Worm (Caenorhabditis elegans) whole organism, dauer: Measurements from ENCODE around the gene R07E3.4.

ENCODE experiments used
- unc-62 ChIP-seq: sonication (generic microtip); optimal IDR thresholded peaks from 2 replicates; lab custom pipeline; 2017; ENCODE audit warnings: missing biosample characterization, missing genetic modification reagents, missing genetic modification characterization

R07E3.4 gene

ce11 chrX:10333301-10333854 lies at the start of gene R07E3.4:
R07E3.4 (minus strand) TSS chrX:10333351.
- TF ChIP-seq unc-62 (GFP tag; lab: Kevin White, UChicago): no peak

DNA sequence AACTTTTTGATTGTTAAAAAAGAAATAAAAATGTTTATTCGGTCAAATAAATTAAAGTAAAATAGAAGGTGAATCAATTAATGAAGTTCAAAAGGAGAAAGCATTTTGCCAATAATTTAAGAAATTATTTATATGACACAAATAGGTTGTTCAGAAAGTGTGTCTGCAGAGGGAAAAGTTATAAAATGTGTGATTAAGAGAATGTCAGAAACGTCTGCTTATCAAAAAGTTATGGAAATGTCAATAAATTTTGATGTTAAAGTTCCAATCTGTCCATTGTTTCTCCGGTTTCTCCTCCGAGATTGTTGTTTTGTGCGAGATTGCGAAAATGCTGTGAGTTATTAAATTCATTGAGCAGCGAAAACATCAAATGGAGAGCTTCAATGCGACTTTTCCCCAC lies 46.5 kb upstream of the R07E3.4 start, which contains the start of gene rme-4:
TSS of gene rme-4 (minus strand) at position 168 of the 400 bp plus-strand sequence.
- no peak for TF ChIP-seq unc-62 (GFP tag; lab: Kevin White, UChicago)

- no peak for TF ChIP-seq unc-62 (GFP tag; lab: Kevin White, UChicago)
Observed at ce11 chrX:10377663-10378062, 44.5 kb upstream of the R07E3.4 start.

- no peak for TF ChIP-seq unc-62 (GFP tag; lab: Kevin White, UChicago)
Observed at ce11 chrX:10376989-10377388, 43.8 kb upstream of the R07E3.4 start.

- no peak for TF ChIP-seq unc-62 (GFP tag; lab: Kevin White, UChicago)
Observed at ce11 chrX:10373581-10373980, 40.4 kb upstream of the R07E3.4 start.

- TF ChIP-seq unc-62 (GFP tag; lab: Kevin White, UChicago): no peak
Observed at ce11 chrX:10372556-10372955, 39.4 kb upstream of the R07E3.4 start, which contains the start of gene Y49A10A.2. Y49A10A.2 (minus strand) TSS chrX:10372664.

- no peak for TF ChIP-seq unc-62 (GFP tag; lab: Kevin White, UChicago)
Observed at ce11 chrX:10358083-10358482, 24.9 kb upstream of the R07E3.4 start, which contains the start of gene efhc-1. efhc-1 (plus strand) TSS chrX:10358383.

- no peak for TF ChIP-seq unc-62 (GFP tag; lab: Kevin White, UChicago)
Observed at ce11 chrX:10355650-10356049, 22.5 kb upstream of the R07E3.4 start, which contains the start of gene R07E3.7. R07E3.7 (minus strand) TSS chrX:10355750.

DNA sequence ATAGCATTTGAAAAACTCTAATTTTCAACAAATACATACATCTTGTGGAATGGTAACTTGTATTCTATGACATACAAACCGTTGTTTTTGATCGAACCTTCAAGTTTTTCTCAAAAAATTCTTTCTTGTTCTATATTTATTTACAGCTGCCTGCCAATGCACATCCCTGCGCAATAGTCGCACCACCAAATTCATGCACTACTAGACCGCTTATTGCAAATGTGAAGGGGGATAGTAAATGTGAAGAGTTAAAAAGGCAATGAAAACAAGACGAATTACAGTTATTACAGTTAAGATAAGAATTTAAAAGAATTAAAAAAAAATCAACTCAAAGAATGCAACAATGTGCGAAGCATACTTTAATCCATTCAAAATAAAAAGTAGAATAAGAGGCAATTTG lies 20.7 kb upstream of the R07E3.4 start:
- no peak for TF ChIP-seq unc-62 (GFP tag; lab: Kevin White, UChicago)

- TF ChIP-seq unc-62 (GFP tag; lab: Kevin White, UChicago): no peak
Observed at ce11 chrX:10350151-10350550, 17.0 kb upstream of the R07E3.4 start.

DNA sequence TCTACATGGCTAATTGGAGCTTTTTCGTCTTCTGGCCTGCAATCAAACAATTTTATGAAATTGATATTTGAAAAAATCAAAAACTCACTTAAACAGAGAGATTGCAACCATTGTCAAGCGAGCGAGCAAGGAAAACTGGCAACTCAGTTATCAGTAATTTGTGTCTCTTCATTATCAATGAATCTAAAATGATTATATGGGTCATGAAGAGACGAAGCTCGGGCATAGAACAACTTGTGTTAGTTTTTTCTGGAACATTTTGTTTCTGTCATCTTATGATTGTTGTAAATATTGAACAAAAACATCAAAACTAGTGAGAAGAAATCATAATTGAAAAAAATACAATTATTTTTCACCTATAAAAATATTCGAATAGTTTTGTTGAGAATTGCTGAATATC lies 7.8 kb upstream of the R07E3.4 start, which contains the start of gene R07E3.1:
TSS of gene R07E3.1 (minus strand) at position 176 of the 400 bp plus-strand sequence.
- TF ChIP-seq unc-62 (GFP tag; lab: Kevin White, UChicago): no peak

DNA sequence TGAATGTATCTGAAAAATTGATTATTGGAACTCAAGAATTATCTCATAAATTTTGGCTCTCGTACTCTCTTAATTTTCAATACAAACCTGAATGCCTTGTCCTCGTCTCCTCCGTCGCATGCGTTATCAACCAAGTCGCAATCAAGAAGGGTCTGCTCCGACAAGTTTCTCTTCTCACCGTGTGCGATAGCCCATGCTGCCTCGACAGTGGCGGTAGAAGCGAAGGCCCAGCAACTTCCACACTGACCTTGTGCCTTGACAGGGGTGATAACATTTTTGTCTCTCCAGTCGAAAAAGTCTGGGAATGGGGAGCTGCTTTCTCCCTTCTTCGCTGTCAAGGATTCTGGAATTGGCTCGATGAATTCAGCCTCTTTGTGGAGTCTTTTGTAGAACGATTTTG lies 6.9 kb upstream of the R07E3.4 start:
- TF ChIP-seq unc-62 (GFP tag; lab: Kevin White, UChicago): no peak

ce11 chrX:10338761-10339160 lies 5.6 kb upstream of the R07E3.4 start:
- TF ChIP-seq unc-62 (GFP tag; lab: Kevin White, UChicago): no peak

- no peak for TF ChIP-seq unc-62 (GFP tag; lab: Kevin White, UChicago)
Observed at ce11 chrX:10338100-10338499, 4.9 kb upstream of the R07E3.4 start, which contains the start of gene cut-5. cut-5 (minus strand) TSS chrX:10338200.

ce11 chrX:10336592-10336991 lies 3.4 kb upstream of the R07E3.4 start:
- no peak for TF ChIP-seq unc-62 (GFP tag; lab: Kevin White, UChicago)

ce11 chrX:10336138-10336537 lies 3.0 kb upstream of the R07E3.4 start, which contains the start of gene idpa-3:
idpa-3 (plus strand) TSS chrX:10336438.
- no peak for TF ChIP-seq unc-62 (GFP tag; lab: Kevin White, UChicago)

DNA sequence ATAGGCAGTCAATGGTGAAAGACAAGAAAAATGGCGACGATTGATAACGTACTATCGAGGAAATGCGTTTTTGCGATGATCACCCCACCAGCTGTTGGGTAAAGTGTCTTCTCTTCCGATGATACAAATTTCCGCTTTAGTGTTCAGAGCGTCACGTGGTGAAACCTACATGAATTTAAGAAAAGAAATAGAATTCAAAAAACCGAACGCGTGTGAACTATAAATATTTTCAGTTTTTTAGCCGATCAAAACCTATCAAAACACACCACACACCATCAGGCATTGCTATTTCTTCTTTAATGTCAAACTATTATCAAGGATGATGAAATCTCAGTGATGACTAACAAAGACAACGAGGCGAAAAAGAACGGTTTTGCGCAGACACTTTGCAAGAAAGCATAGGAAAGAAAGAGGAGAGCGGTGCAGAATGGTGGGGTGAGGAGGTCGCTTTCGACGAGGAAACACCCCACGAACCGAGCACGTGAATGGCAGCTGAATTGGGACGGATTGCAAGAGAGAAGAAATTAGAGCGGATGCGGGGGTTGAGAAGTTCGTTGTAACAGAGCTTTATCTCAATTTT lies 1.0 kb downstream of the R07E3.4 start:
- no peak for TF ChIP-seq unc-62 (GFP tag; lab: Kevin White, UChicago)
